Fruit fly (Drosophila melanogaster) whole organism, adult: ENCODE results near the gene CG9624.

Experiments
- CG33017 ChIP-seq: fragments of 200-800 bp; sonication (Bioruptor generic); optimal IDR thresholded peaks from 2 replicates; lab custom pipeline; 2018; ENCODE audit warnings: missing biosample characterization, mild to moderate bottlenecking, missing genetic modification characterization, moderate library complexity
- CG5204 ChIP-seq: fragments of 200-800 bp; sonication (Bioruptor generic); optimal IDR thresholded peaks from 2 replicates; lab custom pipeline; 2016; ENCODE audit warnings: missing biosample characterization, missing genetic modification characterization
- CG7045 ChIP-seq: fragments of 200-800 bp; sonication (Bioruptor generic); optimal IDR thresholded peaks from 2 replicates; lab custom pipeline; 2017; ENCODE audit warnings: missing biosample characterization, mild to moderate bottlenecking, missing genetic modification characterization
- CG7101 ChIP-seq: fragments of 200-800 bp; sonication (Bioruptor generic); optimal IDR thresholded peaks from 2 replicates; lab custom pipeline; 2018; ENCODE audit warnings: missing biosample characterization, mild to moderate bottlenecking, missing genetic modification characterization, moderate library complexity
- Crg-1 ChIP-seq: fragments of 200-800 bp; sonication (Bioruptor generic); optimal IDR thresholded peaks from 2 replicates; lab custom pipeline; 2016; ENCODE audit warnings: missing biosample characterization, missing genetic modification characterization
- Hr96 ChIP-seq: fragments of 200-800 bp; sonication (Bioruptor generic); optimal IDR thresholded peaks from 2 replicates; lab custom pipeline; 2016; ENCODE audit warnings: missing biosample characterization, missing genetic modification characterization
- Mnt ChIP-seq: fragments of 200-800 bp; sonication (Bioruptor generic); optimal IDR thresholded peaks from 2 replicates; lab custom pipeline; 2016; ENCODE audit warnings: missing biosample characterization, mild to moderate bottlenecking, missing genetic modification characterization
- cic ChIP-seq: fragments of 200-800 bp; sonication (Bioruptor generic); optimal IDR thresholded peaks from 2 replicates; lab custom pipeline; 2017; ENCODE audit warnings: missing biosample characterization, mild to moderate bottlenecking, missing genetic modification characterization, moderate library complexity
- cnc ChIP-seq, 2 experiments: fragments of >200 bp; optimal IDR thresholded peaks; 2 replicates each; lab custom pipeline; 2017
- kay ChIP-seq: fragments of 200-800 bp; sonication (Bioruptor generic); peaks from one replicate; lab custom pipeline; 2016; ENCODE audit warnings: missing biosample characterization, missing genetic modification characterization, borderline replicate concordance
- ovo ChIP-seq: fragments of 200-800 bp; sonication (Bioruptor generic); optimal IDR thresholded peaks from 2 replicates; lab custom pipeline; 2016; ENCODE audit warnings: missing biosample characterization, missing genetic modification characterization
- tj ChIP-seq: fragments of 200-800 bp; sonication (Bioruptor generic); optimal IDR thresholded peaks from 3 replicates; lab custom pipeline; 2017; ENCODE audit warnings: missing biosample characterization, mild to moderate bottlenecking, missing genetic modification characterization, moderate library complexity
- toe ChIP-seq: fragments of 200-800 bp; sonication (Bioruptor generic); optimal IDR thresholded peaks from 2 replicates; lab custom pipeline; 2016; ENCODE audit warnings: missing biosample characterization, missing genetic modification characterization

dm6 chr3R:14214776-14215175 is 14.2 kb downstream of the CG9624 start, which contains the start of gene Dop1R1:
- no peak for TF ChIP-seq CG5204
- no peak for TF ChIP-seq kay (GFP tag; lab: Kevin White, UChicago)
- TF ChIP-seq CG7101 = no peak
- no peak for TF ChIP-seq ovo
- TF ChIP-seq CG33017 (tag; lab: Kevin White, UChicago) = no peak
- TF ChIP-seq Hr96 (GFP tag; lab: Kevin White, UChicago) = no peak
- TF ChIP-seq cnc (optimal IDR thresholded peaks at IDR 0.05; lab: Kevin White, UChicago) = no peak
- no peak for TF ChIP-seq toe (GFP tag; lab: Kevin White, UChicago)
- TF ChIP-seq tj (GFP tag; lab: Kevin White, UChicago) = no peak
- TF ChIP-seq cic = no peak
- no peak for TF ChIP-seq CG7045 (GFP tag; lab: Kevin White, UChicago)
- no peak for TF ChIP-seq Mnt
- TF ChIP-seq Crg-1 (GFP tag; lab: Kevin White, UChicago) = no peak
